Worm (Caenorhabditis elegans) whole organism, L1 larva: ENCODE results near the gene EEED8.12.

ENCODE experiments used
- nhr-12 ChIP-seq: sonication (generic microtip); optimal IDR thresholded peaks from 2 replicates; lab custom pipeline; 2017; ENCODE audit warnings: missing biosample characterization, missing genetic modification characterization
- nhr-19 ChIP-seq: fragments of 200-800 bp; sonication (Bioruptor generic); conservative IDR thresholded peaks from 2 replicates; pipeline ENCODE4 v1.3.6; 2022; ENCODE audit warnings: missing genetic modification characterization, missing compliant biosample characterization
- nhr-47 ChIP-seq: sonication (generic microtip); optimal IDR thresholded peaks from 2 replicates; lab custom pipeline; 2016; ENCODE audit warnings: mild to moderate bottlenecking, missing genetic modification characterization, moderate library complexity, missing compliant biosample characterization
- nhr-77 ChIP-seq: fragments of 150-350 bp; optimal IDR thresholded peaks from 2 replicates; lab custom pipeline; 2014; ENCODE audit warnings: missing biosample characterization, missing genetic modification characterization
- pag-3 ChIP-seq: sonication (generic microtip); optimal IDR thresholded peaks from 2 replicates; lab custom pipeline; 2017; ENCODE audit warnings: missing genetic modification characterization, mild to moderate bottlenecking, missing compliant biosample characterization, antibody characterized with exemption, borderline replicate concordance; ENCODE audit not compliant: insufficient read depth
- snpc-4 ChIP-seq: fragments of 150-350 bp; optimal IDR thresholded peaks from 2 replicates; lab custom pipeline; 2014; ENCODE audit warnings: missing biosample characterization, missing genetic modification characterization

DNA sequence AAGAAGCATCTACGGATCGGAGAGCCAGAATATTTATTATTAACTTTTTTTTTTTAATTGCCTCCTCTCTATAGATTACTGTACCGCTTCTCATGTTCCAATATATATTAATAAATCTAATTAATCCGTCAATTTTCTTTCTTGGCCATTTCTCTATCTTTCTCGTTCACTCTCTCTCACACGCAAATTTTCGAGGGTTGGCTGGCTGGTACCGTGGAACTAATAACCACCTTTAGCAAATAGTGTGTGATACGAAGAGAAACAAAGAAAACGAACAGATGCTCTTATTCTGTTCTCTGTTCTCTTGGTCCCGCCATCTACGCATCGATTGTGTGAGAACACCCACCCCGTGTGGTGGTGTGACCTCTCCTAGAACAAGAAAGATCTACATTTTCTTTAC lies 9.5 kb upstream of the EEED8.12 start:
- no peak for TF ChIP-seq nhr-19 (GFP tag; lab: Robert Waterston, UW)
- no peak for TF ChIP-seq nhr-12
- no peak for TF ChIP-seq pag-3
- no peak for TF ChIP-seq nhr-77 (tag; lab: Kevin White, UChicago)
- TF ChIP-seq snpc-4 (tag; lab: Kevin White, UChicago): no peak
- TF ChIP-seq nhr-47 (tag; lab: Kevin White, UChicago): no peak
